Worm (Caenorhabditis elegans) whole organism, young adult: ENCODE data around the gene hrg-6.

ENCODE experiments used
- B0019.2 ChIP-seq: fragments of 200-800 bp; sonication (Bioruptor generic); conservative IDR thresholded peaks from 2 replicates; pipeline ENCODE4 v1.3.6; 2022; ENCODE audit warnings: missing genetic modification reagents, missing genetic modification characterization, missing compliant biosample characterization
- C06A6.2 ChIP-seq: fragments of 200-800 bp; sonication (Bioruptor generic); conservative IDR thresholded peaks from 2 replicates; pipeline ENCODE4 v1.3.6; 2022; ENCODE audit warnings: missing genetic modification characterization, missing compliant biosample characterization
- F37B4.10 ChIP-seq: fragments of 200-800 bp; sonication (Bioruptor generic); IDR thresholded peaks from 2 replicates; pipeline ENCODE4 v1.3.6; 2022; ENCODE audit warnings: missing genetic modification characterization, missing compliant biosample characterization
- F52B5.7 ChIP-seq: sonication (generic microtip); optimal IDR thresholded peaks from 2 replicates; lab custom pipeline; 2016; ENCODE audit warnings: mild to moderate bottlenecking, missing genetic modification characterization, missing compliant biosample characterization
- F55B11.4 ChIP-seq: sonication (generic microtip); optimal IDR thresholded peaks from 2 replicates; lab custom pipeline; 2016; ENCODE audit warnings: missing compliant biosample characterization, missing genetic modification characterization, borderline replicate concordance; ENCODE audit not compliant: insufficient read depth
- K11D2.4 ChIP-seq: fragments of 200-800 bp; sonication (Bioruptor generic); IDR thresholded peaks from 2 replicates; pipeline ENCODE4 v1.3.6; 2022; ENCODE audit warnings: missing genetic modification reagents, missing genetic modification characterization, missing compliant biosample characterization
- K12H6.12 ChIP-seq: fragments of 200-800 bp; sonication (Bioruptor generic); optimal IDR thresholded peaks from 2 replicates; lab custom pipeline; 2018; ENCODE audit warnings: mild to moderate bottlenecking, missing genetic modification characterization, missing compliant biosample characterization
- T26A5.8 ChIP-seq: sonication (generic microtip); optimal IDR thresholded peaks from 2 replicates; lab custom pipeline; 2016; ENCODE audit warnings: missing genetic modification characterization, missing compliant biosample characterization
- Y53F4B.3 ChIP-seq: fragments of 200-800 bp; sonication (Bioruptor generic); IDR thresholded peaks from 2 replicates; pipeline ENCODE4 v1.3.6; 2022; ENCODE audit warnings: missing genetic modification reagents, missing genetic modification characterization, missing compliant biosample characterization
- Y53G8AR.9 ChIP-seq: fragments of 200-800 bp; sonication (Bioruptor generic); conservative IDR thresholded peaks from 2 replicates; pipeline ENCODE4 v1.3.6; 2022; ENCODE audit warnings: missing genetic modification reagents, missing genetic modification characterization, missing compliant biosample characterization
- Y79H2A.3 ChIP-seq: fragments of 200-800 bp; sonication (Bioruptor generic); conservative IDR thresholded peaks from 2 replicates; pipeline ENCODE4 v1.3.6; 2022; ENCODE audit warnings: missing genetic modification reagents, missing genetic modification characterization, missing compliant biosample characterization
- ZK185.1 ChIP-seq: sonication (generic microtip); optimal IDR thresholded peaks from 2 replicates; lab custom pipeline; 2016; ENCODE audit warnings: mild to moderate bottlenecking, missing genetic modification characterization, missing compliant biosample characterization; ENCODE audit not compliant: poor library complexity, severe bottlenecking
- ama-1 ChIP-seq, 3 experiments: fragments of 150-350 bp in 1 of 3; sonication (generic microtip) in 2 of 3; optimal IDR thresholded peaks; 2 replicates each; lab custom pipeline; 2014 to 2018; ENCODE audit warnings: missing biosample characterization in 2 of 3, missing genetic modification characterization in 2 of 3, missing genetic modification reagents in 2 of 3
- aptf-2 ChIP-seq: fragments of 200-800 bp; sonication (Bioruptor generic); conservative IDR thresholded peaks from 2 replicates; pipeline ENCODE4 v1.3.6; 2022; ENCODE audit warnings: missing genetic modification reagents, missing genetic modification characterization, missing compliant biosample characterization
- aptf-3 ChIP-seq: fragments of 200-800 bp; sonication (Bioruptor generic); IDR thresholded peaks from 2 replicates; pipeline ENCODE4 v1.3.6; 2022; ENCODE audit warnings: missing genetic modification characterization, missing compliant biosample characterization
- atf-7 ChIP-seq: sonication (generic microtip); optimal IDR thresholded peaks from 2 replicates; lab custom pipeline; 2017; ENCODE audit warnings: mild to moderate bottlenecking, missing genetic modification characterization, missing compliant biosample characterization
- athp-1 ChIP-seq: sonication (generic microtip); optimal IDR thresholded peaks from 2 replicates; lab custom pipeline; 2017; ENCODE audit warnings: mild to moderate bottlenecking, missing genetic modification characterization, missing compliant biosample characterization
- attf-3 ChIP-seq: fragments of 200-800 bp; sonication (Bioruptor generic); conservative IDR thresholded peaks from 2 replicates; pipeline ENCODE4 v1.3.6; 2022; ENCODE audit warnings: missing genetic modification reagents, missing genetic modification characterization, missing compliant biosample characterization
- bed-2 ChIP-seq: fragments of 200-800 bp; sonication (Bioruptor generic); IDR thresholded peaks from 2 replicates; pipeline ENCODE4 v1.3.6; 2022; ENCODE audit warnings: missing genetic modification reagents, missing genetic modification characterization, missing compliant biosample characterization
- cebp-1 ChIP-seq, 2 experiments: fragments of 200-800 bp in 1 of 2; sonication (Bioruptor generic) in 1 of 2; sonication (generic microtip) in 1 of 2; IDR thresholded peaks in 1 of 2; optimal IDR thresholded peaks in 1 of 2; 2 replicates each; pipeline versions ENCODE4 v1.3.6 to Lab custom; 2017 to 2022; ENCODE audit warnings: missing compliant biosample characterization in 2 of 2, missing genetic modification characterization in 2 of 2, mild to moderate bottlenecking in 1 of 2, missing genetic modification reagents in 1 of 2, moderate library complexity in 1 of 2
- ceh-27 ChIP-seq: fragments of 200-800 bp; sonication (Bioruptor generic); optimal IDR thresholded peaks from 2 replicates; lab custom pipeline; 2018; ENCODE audit warnings: mild to moderate bottlenecking, missing genetic modification characterization, moderate library complexity, missing compliant biosample characterization
- ceh-40 ChIP-seq: fragments of 200-800 bp; sonication (Bioruptor generic); IDR thresholded peaks from 2 replicates; pipeline ENCODE4 v1.3.6; 2022; ENCODE audit warnings: missing genetic modification characterization, missing compliant biosample characterization
- ekl-4 ChIP-seq: fragments of 200-800 bp; sonication (Bioruptor generic); IDR thresholded peaks from 2 replicates; pipeline ENCODE4 v1.3.6; 2022; ENCODE audit warnings: missing genetic modification reagents, missing genetic modification characterization, missing compliant biosample characterization
- fkh-3 ChIP-seq: sonication (generic microtip); optimal IDR thresholded peaks from 2 replicates; lab custom pipeline; 2016; ENCODE audit warnings: mild to moderate bottlenecking, missing genetic modification characterization, missing compliant biosample characterization
- gei-17 ChIP-seq: fragments of 200-800 bp; sonication (Bioruptor generic); optimal IDR thresholded peaks from 2 replicates; lab custom pipeline; 2018; ENCODE audit warnings: mild to moderate bottlenecking, missing genetic modification characterization, missing compliant biosample characterization
- him-1 ChIP-seq: sonication (generic microtip); optimal IDR thresholded peaks from 2 replicates; lab custom pipeline; 2016; ENCODE audit warnings: missing genotype, missing genetic modification reagents, missing genetic modification characterization, missing compliant biosample characterization
- hmg-1.2 ChIP-seq: fragments of 200-800 bp; sonication (Bioruptor generic); IDR thresholded peaks from 2 replicates; pipeline ENCODE4 v1.3.6; 2022; ENCODE audit warnings: missing genetic modification reagents, missing genetic modification characterization, missing compliant biosample characterization
- hmg-20 ChIP-seq: fragments of 200-800 bp; sonication (Bioruptor generic); IDR thresholded peaks from 2 replicates; pipeline ENCODE4 v1.3.6; 2022; ENCODE audit warnings: missing genetic modification reagents, missing genetic modification characterization, missing compliant biosample characterization
- hrde-1 ChIP-seq: sonication (generic microtip); optimal IDR thresholded peaks from 2 replicates; lab custom pipeline; 2016; ENCODE audit warnings: missing genetic modification characterization, mild to moderate bottlenecking, missing compliant biosample characterization, moderate library complexity, missing genotype, missing genetic modification reagents, borderline replicate concordance
- lag-1 ChIP-seq: fragments of 200-800 bp; sonication (Bioruptor generic); IDR thresholded peaks from 2 replicates; pipeline ENCODE4 v1.3.6; 2022; ENCODE audit warnings: missing genetic modification reagents, missing genetic modification characterization, missing compliant biosample characterization
- lin-26 ChIP-seq: fragments of 200-800 bp; sonication (Bioruptor generic); IDR thresholded peaks from 2 replicates; pipeline ENCODE4 v1.3.6; 2022; ENCODE audit warnings: missing genetic modification reagents, missing genetic modification characterization, missing compliant biosample characterization
- lin-35 ChIP-seq, 3 experiments: fragments of 150-350 bp in 2 of 3; sonication (generic microtip) in 1 of 3; optimal IDR thresholded peaks; 2 replicates each; lab custom pipeline; 2014 to 2018; ENCODE audit warnings: missing biosample characterization in 3 of 3, missing genetic modification characterization in 3 of 3, missing genetic modification reagents in 3 of 3
- lin-40 ChIP-seq: sonication (generic microtip); optimal IDR thresholded peaks from 2 replicates; lab custom pipeline; 2016; ENCODE audit warnings: missing genetic modification characterization, mild to moderate bottlenecking, missing compliant biosample characterization, missing genotype, missing genetic modification reagents
- madf-6 ChIP-seq: fragments of 200-800 bp; sonication (Bioruptor generic); IDR thresholded peaks from 2 replicates; pipeline ENCODE4 v1.3.6; 2022; ENCODE audit warnings: missing genetic modification reagents, missing genetic modification characterization, missing compliant biosample characterization
- madf-8 ChIP-seq: fragments of 200-800 bp; sonication (Bioruptor generic); conservative IDR thresholded peaks from 2 replicates; pipeline ENCODE4 v1.3.6; 2022; ENCODE audit warnings: missing genetic modification reagents, missing genetic modification characterization, missing compliant biosample characterization
- mcd-1 ChIP-seq: fragments of 200-800 bp; sonication (Bioruptor generic); IDR thresholded peaks from 2 replicates; pipeline ENCODE4 v1.3.6; 2022; ENCODE audit warnings: missing genetic modification reagents, missing genetic modification characterization, missing compliant biosample characterization
- mxl-1 ChIP-seq: sonication (generic microtip); optimal IDR thresholded peaks from 2 replicates; lab custom pipeline; 2016; ENCODE audit warnings: missing genetic modification characterization, missing compliant biosample characterization
- nfya-1 ChIP-seq: sonication (generic microtip); optimal IDR thresholded peaks from 2 replicates; lab custom pipeline; 2017; ENCODE audit warnings: antibody characterized with exemption, missing compliant biosample characterization, missing genetic modification characterization, borderline replicate concordance; ENCODE audit not compliant: insufficient read depth
- nfya-2 ChIP-seq: fragments of 200-800 bp; sonication (Bioruptor generic); IDR thresholded peaks from 2 replicates; pipeline ENCODE4 v1.3.6; 2022; ENCODE audit warnings: missing genetic modification reagents, missing genetic modification characterization, missing compliant biosample characterization
- nhr-27 ChIP-seq: fragments of 200-800 bp; sonication (Bioruptor generic); optimal IDR thresholded peaks from 2 replicates; lab custom pipeline; 2018; ENCODE audit warnings: mild to moderate bottlenecking, missing genetic modification characterization, moderate library complexity, missing compliant biosample characterization
- nhr-90 ChIP-seq: sonication (generic microtip); optimal IDR thresholded peaks from 2 replicates; lab custom pipeline; 2016; ENCODE audit warnings: missing genotype, mild to moderate bottlenecking, missing genetic modification characterization, missing compliant biosample characterization
- pbrm-1 ChIP-seq: fragments of 200-800 bp; sonication (Bioruptor generic); IDR thresholded peaks from 2 replicates; pipeline ENCODE4 v1.3.6; 2022; ENCODE audit warnings: missing genetic modification reagents, missing genetic modification characterization, missing compliant biosample characterization
- sdz-38 ChIP-seq: sonication (generic microtip); optimal IDR thresholded peaks from 2 replicates; lab custom pipeline; 2016; ENCODE audit warnings: missing genotype, missing genetic modification characterization, missing compliant biosample characterization
- tlf-1 ChIP-seq: fragments of 200-800 bp; sonication (Bioruptor generic); optimal IDR thresholded peaks from 2 replicates; lab custom pipeline; 2018; ENCODE audit warnings: mild to moderate bottlenecking, missing genetic modification characterization, missing compliant biosample characterization
- zim-3 ChIP-seq: sonication (generic microtip); optimal IDR thresholded peaks from 2 replicates; lab custom pipeline; 2017; ENCODE audit warnings: mild to moderate bottlenecking, missing genetic modification characterization, moderate library complexity, missing compliant biosample characterization
- ztf-22 ChIP-seq: fragments of 200-800 bp; sonication (Bioruptor generic); optimal IDR thresholded peaks from 2 replicates; lab custom pipeline; 2018; ENCODE audit warnings: mild to moderate bottlenecking, missing genetic modification characterization, moderate library complexity, missing compliant biosample characterization
- ztf-6 ChIP-seq: fragments of 200-800 bp; sonication (Bioruptor generic); IDR thresholded peaks from 2 replicates; pipeline ENCODE4 v1.3.6; 2022; ENCODE audit warnings: missing genetic modification reagents, missing genetic modification characterization, missing compliant biosample characterization

Gene hrg-6

DNA sequence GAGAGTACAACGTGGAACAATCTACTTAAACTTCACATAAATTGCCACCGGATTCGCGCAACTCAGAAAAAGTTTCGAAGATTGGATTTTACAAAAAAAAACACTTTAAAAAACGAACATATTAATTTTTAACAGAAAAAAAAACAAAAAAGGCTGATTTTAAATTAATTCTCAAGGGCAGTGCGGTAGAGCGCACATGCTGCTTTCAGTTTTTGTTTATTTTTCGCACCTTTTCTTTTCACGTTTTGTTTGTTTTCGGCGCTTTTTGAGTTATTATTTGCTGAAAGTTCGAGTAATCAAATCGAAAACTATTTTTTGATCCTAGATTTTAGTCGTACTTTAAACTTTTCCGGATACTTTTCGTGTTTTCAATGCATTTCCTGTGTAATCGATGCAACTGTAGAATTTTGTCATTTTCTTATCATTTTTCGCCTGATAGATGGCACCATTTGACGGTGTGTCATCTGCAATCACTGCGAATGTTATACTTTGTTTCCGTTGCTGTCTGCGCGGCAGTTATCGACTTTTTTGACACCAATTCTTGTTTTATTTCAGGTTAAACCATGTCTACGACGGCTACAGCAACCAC lies 12.3 kb upstream of the hrg-6 start, which contains the start of gene F13H10.8 (continued):
- TF ChIP-seq nfya-1 (tag; lab: Kevin White, UChicago) (no peak), B0019.2 (GFP tag; lab: Robert Waterston, UW) (no peak), lin-40 (no peak), athp-1 (no peak), aptf-2 (GFP tag; lab: Robert Waterston, UW) (no peak), pbrm-1 (no peak), K11D2.4 (GFP tag; lab: Robert Waterston, UW) (no peak), gei-17 (no peak), lin-35 (GFP tag; optimal IDR thresholded peaks at IDR 0.05; lab: Kevin White, UChicago) (peak in 1 of 3 experiments; percentile 23), atf-7 (tag; lab: Kevin White, UChicago) (no peak), tlf-1 (GFP tag; lab: Kevin White, UChicago) (no peak), C06A6.2 (GFP tag; lab: Robert Waterston, UW) (no peak), nhr-27 (tag; lab: Kevin White, UChicago) (no peak), mxl-1 (tag; lab: Kevin White, UChicago) (no peak), madf-8 (no peak), cebp-1 (GFP tag; IDR thresholded peaks at IDR 0.05; lab: Robert Waterston, UW) (no peak), cebp-1 (tag; optimal IDR thresholded peaks at IDR 0.05; lab: Kevin White, UChicago) (no peak), ceh-27 (GFP tag; lab: Kevin White, UChicago) (no peak), aptf-3 (GFP tag; lab: Robert Waterston, UW) (no peak), him-1 (tag; lab: Kevin White, UChicago) (no peak), hrde-1 (tag; lab: Kevin White, UChicago) (no peak), K12H6.12 (tag; lab: Kevin White, UChicago) (no peak), zim-3 (no peak), ztf-6 (GFP tag; lab: Robert Waterston, UW) (no peak), sdz-38 (tag; lab: Kevin White, UChicago) (no peak), Y53F4B.3 (no peak), bed-2 (GFP tag; lab: Robert Waterston, UW) (no peak), attf-3 (GFP tag; lab: Robert Waterston, UW) (no peak), madf-6 (GFP tag; lab: Robert Waterston, UW) (no peak), F55B11.4 (tag; lab: Kevin White, UChicago) (no peak), ekl-4 (GFP tag; lab: Robert Waterston, UW) (no peak), T26A5.8 (no peak), Y53G8AR.9 (GFP tag; lab: Robert Waterston, UW) (no peak), F52B5.7 (tag; lab: Kevin White, UChicago) (no peak), nhr-90 (tag; lab: Kevin White, UChicago) (no peak), ceh-40 (GFP tag; lab: Robert Waterston, UW) (no peak), F37B4.10 (GFP tag; lab: Robert Waterston, UW) (no peak), hmg-1.2 (GFP tag; lab: Robert Waterston, UW) (no peak), nfya-2 (GFP tag; lab: Robert Waterston, UW) (no peak), mcd-1 (GFP tag; lab: Robert Waterston, UW) (peak; percentile 82), ztf-22 (GFP tag; lab: Kevin White, UChicago) (no peak), lag-1 (GFP tag; lab: Robert Waterston, UW) (no peak), Y79H2A.3 (GFP tag; lab: Robert Waterston, UW) (no peak), ZK185.1 (tag; lab: Kevin White, UChicago) (no peak), lin-26 (GFP tag; lab: Robert Waterston, UW) (no peak), hmg-20 (GFP tag; lab: Robert Waterston, UW) (no peak), fkh-3 (no peak), ama-1 (optimal IDR thresholded peaks at IDR 0.05; lab: Kevin White, UChicago) (no peak), ama-1 (GFP tag; optimal IDR thresholded peaks at IDR 0.05; lab: Kevin White, UChicago) (no peak)
